Worm (Caenorhabditis elegans): ENCODE results near the gene str-148.

Gene str-148

ce11 chrII:1028602-1029001 is 17.2 kb upstream of the str-148 start, which contains the start of gene math-34:
TSS of gene math-34 (plus strand) at chrII:1028972.
- TF ChIP-seq tbx-2 (tag; optimal IDR thresholded peaks at IDR 0.05) (no peak), ceh-9 (tag; optimal IDR thresholded peaks at IDR 0.05) (no peak), ceh-45 (GFP tag; IDR thresholded peaks at IDR 0.05) (no peak), sdc-2 (tag; optimal IDR thresholded peaks at IDR 0.05) (no peak), ztf-16 (tag; optimal IDR thresholded peaks at IDR 0.05) (no peak), unc-86 (tag; optimal IDR thresholded peaks at IDR 0.05) (no peak), che-1 (tag; optimal IDR thresholded peaks at IDR 0.05) (no peak), ttx-3 (tag; optimal IDR thresholded peaks at IDR 0.05) (no peak), ceh-19 (GFP tag; optimal IDR thresholded peaks at IDR 0.05) (no peak), mec-3 (tag; optimal IDR thresholded peaks at IDR 0.05; ENCODE audit: borderline replicate concordance) (no peak), dve-1 (tag; optimal IDR thresholded peaks at IDR 0.05) (no peak), odd-2 (tag; optimal IDR thresholded peaks at IDR 0.05) (no peak), pros-1 (tag; optimal IDR thresholded peaks at IDR 0.05) (no peak), unc-42 (tag; optimal IDR thresholded peaks at IDR 0.05) (no peak), sox-4 (tag; optimal IDR thresholded peaks at IDR 0.05) (no peak), ceh-24 (tag; optimal IDR thresholded peaks at IDR 0.05) (no peak), elt-2 (tag; optimal IDR thresholded peaks at IDR 0.05) (no peak), K09A11.1 (tag; optimal IDR thresholded peaks at IDR 0.05; ENCODE audit: insufficient read depth) (no peak)

DNA sequence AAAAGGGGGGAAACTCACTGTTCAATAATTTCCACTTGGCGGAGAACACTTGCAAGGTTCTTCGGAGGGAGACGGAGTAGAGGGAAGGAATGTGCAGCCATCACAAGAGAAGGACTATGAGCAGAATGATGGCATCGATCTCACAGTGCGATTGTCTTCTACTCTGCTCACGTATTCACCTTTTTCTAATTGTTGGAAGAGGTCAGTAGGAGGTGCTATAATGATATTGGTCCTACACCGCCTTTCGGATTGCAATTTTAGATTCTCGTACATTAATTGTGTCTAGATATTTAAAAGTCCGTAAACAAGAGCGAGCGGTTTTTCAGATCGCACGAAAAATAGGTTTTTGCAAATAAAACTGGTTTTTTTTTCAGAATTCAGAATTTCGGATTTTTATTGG is 5.3 kb upstream of the str-148 start, which contains the start of gene fbxb-39:
fbxb-39 (minus strand) TSS at position 101 of the 400 bp plus-strand sequence.
- TF ChIP-seq pqm-1 (tag; optimal IDR thresholded peaks at IDR 0.05) (no peak), F13H6.1 (tag; optimal IDR thresholded peaks at IDR 0.05) (no peak), sdc-2 (tag; optimal IDR thresholded peaks at IDR 0.05) (no peak), pha-2 (tag; optimal IDR thresholded peaks at IDR 0.05) (no peak), ceh-18 (tag; optimal IDR thresholded peaks at IDR 0.05) (no peak), ceh-24 (tag; optimal IDR thresholded peaks at IDR 0.05) (no peak), hlh-13 (GFP tag; optimal IDR thresholded peaks at IDR 0.05) (no peak), ets-4 (tag; optimal IDR thresholded peaks at IDR 0.05) (no peak), lin-11 (tag; optimal IDR thresholded peaks at IDR 0.05) (no peak)

DNA sequence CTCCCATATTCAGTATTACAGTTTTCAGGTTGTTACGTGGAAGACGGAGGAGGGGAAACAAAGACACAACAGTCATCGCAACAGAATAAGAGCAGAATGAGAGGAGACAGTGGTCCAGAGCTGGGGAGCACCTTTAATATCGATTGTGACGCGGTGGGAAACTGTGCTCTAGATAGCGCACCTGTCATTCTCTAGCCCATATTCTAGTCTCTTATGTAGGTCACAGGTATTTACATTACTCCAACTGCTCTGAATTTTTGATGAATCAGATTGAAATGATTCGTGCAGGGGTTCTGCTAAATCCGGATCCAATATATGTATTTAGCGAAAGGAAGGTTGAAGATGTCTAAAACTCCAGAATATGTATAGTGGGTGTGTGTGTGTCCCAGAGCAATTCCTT is 3.6 kb upstream of the str-148 start, which contains the start of gene fbxb-41:
fbxb-41 (minus strand) TSS at position 101 of the 400 bp plus-strand sequence.
- TF ChIP-seq C38D4.7 (GFP tag; optimal IDR thresholded peaks at IDR 0.05) (no peak), ceh-34 (tag; optimal IDR thresholded peaks at IDR 0.05) (no peak), nhr-11 (tag; optimal IDR thresholded peaks at IDR 0.05) (no peak), gmeb-2 (tag; optimal IDR thresholded peaks at IDR 0.05) (no peak), npax-4 (tag; optimal IDR thresholded peaks at IDR 0.05) (no peak), elt-2 (tag; optimal IDR thresholded peaks at IDR 0.05) (no peak), K02D7.2 (tag; optimal IDR thresholded peaks at IDR 0.05) (no peak), nfya-1 (tag; optimal IDR thresholded peaks at IDR 0.05) (no peak)

ce11 chrII:1043932-1044331 is 1.9 kb upstream of the str-148 start, which contains the start of gene fbxb-45:
TSS of gene fbxb-45 (minus strand) at chrII:1044032.
- TF ChIP-seq ceh-48 (tag; optimal IDR thresholded peaks at IDR 0.05) = peak; percentile 9

DNA sequence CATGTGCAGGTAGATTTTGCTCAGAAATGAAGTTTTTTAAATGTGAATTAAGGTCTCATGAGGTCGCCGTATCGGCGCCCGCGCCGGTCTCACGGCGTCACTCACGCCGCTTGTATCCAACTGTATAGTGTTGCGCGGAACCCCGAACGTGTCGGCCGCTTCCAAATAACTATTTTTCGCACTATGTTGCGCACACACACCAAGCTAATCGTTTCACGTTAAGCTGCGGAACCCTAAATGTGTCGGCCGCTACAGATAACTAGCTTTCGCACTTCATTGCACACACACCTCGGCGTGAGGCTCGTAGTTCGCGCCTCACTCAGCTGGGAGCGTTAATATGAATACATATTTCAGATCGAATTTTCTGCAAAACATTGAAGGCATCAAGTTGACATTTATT is 1.1 kb downstream of the str-148 start:
- TF ChIP-seq pha-2 (tag; optimal IDR thresholded peaks at IDR 0.05) = no peak
- no peak for TF ChIP-seq hlh-6 (tag; optimal IDR thresholded peaks at IDR 0.05)
- TF ChIP-seq elt-2 (tag; optimal IDR thresholded peaks at IDR 0.05) = no peak
- no peak for TF ChIP-seq ceh-45 (GFP tag; IDR thresholded peaks at IDR 0.05)
- TF ChIP-seq fkh-10 (GFP tag; optimal IDR thresholded peaks at IDR 0.05) = no peak
- no peak for TF ChIP-seq gmeb-2 (tag; optimal IDR thresholded peaks at IDR 0.05)
- no peak for TF ChIP-seq npax-4 (tag; optimal IDR thresholded peaks at IDR 0.05)
- TF ChIP-seq unc-3 (GFP tag; conservative IDR thresholded peaks at IDR 0.05) = no peak
- TF ChIP-seq unc-3 (tag; optimal IDR thresholded peaks at IDR 0.05) = no peak
- no peak for TF ChIP-seq C38D4.7 (GFP tag; optimal IDR thresholded peaks at IDR 0.05)
- TF ChIP-seq mec-3 (tag; optimal IDR thresholded peaks at IDR 0.05; ENCODE audit: borderline replicate concordance) = no peak
- no peak for TF ChIP-seq madf-2 (tag; optimal IDR thresholded peaks at IDR 0.05)
- TF ChIP-seq nfya-1 (tag; optimal IDR thresholded peaks at IDR 0.05) = no peak
- TF ChIP-seq ahr-1 (tag; optimal IDR thresholded peaks at IDR 0.05) = no peak
- no peak for TF ChIP-seq ztf-16 (tag; optimal IDR thresholded peaks at IDR 0.05)
- TF ChIP-seq C08G9.2 (tag; optimal IDR thresholded peaks at IDR 0.05) = no peak
